Fruit fly (Drosophila melanogaster): ENCODE measurements around the gene AANATL2.

The AANATL2 gene

DNA sequence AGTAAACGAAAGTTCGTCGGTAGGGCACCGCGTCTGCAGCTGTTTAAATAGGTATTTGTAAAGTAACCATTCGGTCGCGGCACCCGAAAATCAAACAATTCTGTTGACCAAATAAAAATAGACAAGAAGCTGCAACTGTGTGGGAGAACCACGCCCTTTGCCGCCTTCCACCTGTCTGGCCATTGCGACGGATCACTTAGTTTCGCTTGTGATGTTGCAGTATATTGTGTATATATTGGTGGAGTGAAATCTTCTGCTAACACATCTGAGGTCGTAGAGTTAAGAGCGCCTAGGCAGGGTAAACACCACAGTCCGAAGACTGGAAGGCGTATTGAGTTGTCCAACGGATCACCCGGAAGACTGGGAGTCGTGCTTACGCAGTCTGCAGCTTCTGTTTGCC, 27.7 kb downstream of the AANATL2 start (continued):
- TF ChIP-seq D (optimal IDR thresholded peaks at IDR 0.05) (no peak), D (GFP tag; optimal IDR thresholded peaks at IDR 0.05) (peak; percentile 43), CG31224 (GFP tag; IDR thresholded peaks at IDR 0.05) (no peak), Trl (optimal IDR thresholded peaks at IDR 0.05) (no peak), Trl (GFP tag; optimal IDR thresholded peaks at IDR 0.05) (peak; percentile 4), ci (GFP tag; IDR thresholded peaks at IDR 0.05) (peak; percentile 45; the same call in 1 of the 3 replicates), fd96Cb (tag; optimal IDR thresholded peaks at IDR 0.05) (peak; percentile 17), CG18619 (GFP tag; optimal IDR thresholded peaks at IDR 0.05) (no peak), Dip3 (GFP tag; optimal IDR thresholded peaks at IDR 0.05) (no peak), Sox100B (GFP tag; optimal IDR thresholded peaks at IDR 0.05) (peak; percentile 61), MESR4 (GFP tag; optimal IDR thresholded peaks at IDR 0.05) (no peak), CG3407 (GFP tag; optimal IDR thresholded peaks at IDR 0.05) (peak; percentile 71), NfI (GFP tag; optimal IDR thresholded peaks at IDR 0.05) (no peak), pnt (GFP tag; optimal IDR thresholded peaks at IDR 0.05) (no peak), HHEX (GFP tag; optimal IDR thresholded peaks at IDR 0.05) (peak; percentile 49), CG1603 (tag; optimal IDR thresholded peaks at IDR 0.05) (peak; percentile 56), GATAe (GFP tag; conservative IDR thresholded peaks at IDR 0.05) (no peak), CG16779 (GFP tag; IDR thresholded peaks at IDR 0.05) (no peak), CTCF (GFP tag; optimal IDR thresholded peaks at IDR 0.05) (peak; percentile 22), aop (GFP tag; IDR thresholded peaks at IDR 0.05) (no peak), CG15011 (GFP tag; optimal IDR thresholded peaks at IDR 0.05) (peak; percentile 45), Nf-YA (GFP tag; IDR thresholded peaks at IDR 0.05) (no peak), CG10267 (tag; optimal IDR thresholded peaks at IDR 0.05) (peak; percentile 5), ap (GFP tag; IDR thresholded peaks at IDR 0.05) (no peak), CG9727 (GFP tag; optimal IDR thresholded peaks at IDR 0.05) (peak; percentile 26), en (GFP tag; optimal IDR thresholded peaks at IDR 0.05) (no peak), CG33557 (GFP tag; optimal IDR thresholded peaks at IDR 0.05) (peak; percentile 78), CG10209 (GFP tag; optimal IDR thresholded peaks at IDR 0.05) (peak; percentile 52), wek (GFP tag; optimal IDR thresholded peaks at IDR 0.05) (peak; percentile 65), CG11504 (tag; optimal IDR thresholded peaks at IDR 0.05) (peak; percentile 32), CG7556 (GFP tag; optimal IDR thresholded peaks at IDR 0.05) (peak; percentile 29), inv (GFP tag; IDR thresholded peaks at IDR 0.05; ENCODE audit: partially characterized antibody) (no peak), kah (GFP tag; optimal IDR thresholded peaks at IDR 0.05) (no peak), CG12104 (GFP tag; optimal IDR thresholded peaks at IDR 0.05) (peak; percentile 45), CG5953 (GFP tag; IDR thresholded peaks at IDR 0.05) (no peak), Sry-β (GFP tag; optimal IDR thresholded peaks at IDR 0.05) (peak; percentile 43), vfl (GFP tag; optimal IDR thresholded peaks at IDR 0.05) (no peak), CG17568 (GFP tag; optimal IDR thresholded peaks at IDR 0.05) (peak; percentile 50), CG6813 (GFP tag; optimal IDR thresholded peaks at IDR 0.05) (peak; percentile 66), Camta (GFP tag; optimal IDR thresholded peaks at IDR 0.05) (no peak), nau (GFP tag; optimal IDR thresholded peaks at IDR 0.05) (peak; percentile 69), Ravus (GFP tag; IDR thresholded peaks at IDR 0.05) (no peak), lab (GFP tag; optimal IDR thresholded peaks at IDR 0.05) (peak; percentile 52), CG18764 (GFP tag; optimal IDR thresholded peaks at IDR 0.05) (peak; percentile 16), bab2 (GFP tag; optimal IDR thresholded peaks at IDR 0.05) (peak; percentile 5), toy (GFP tag; IDR thresholded peaks at IDR 0.05) (no peak), CG1529 (GFP tag; optimal IDR thresholded peaks at IDR 0.05) (peak; percentile 56), org-1 (GFP tag; optimal IDR thresholded peaks at IDR 0.05) (peak; percentile 19), tna (GFP tag; IDR thresholded peaks at IDR 0.05; ENCODE audit: partially characterized antibody) (no peak), CG3847 (GFP tag; IDR thresholded peaks at IDR 0.05) (no peak), zen (tag; optimal IDR thresholded peaks at IDR 0.05) (no peak), CG31365 (tag; optimal IDR thresholded peaks at IDR 0.05) (peak; percentile 41)

Measured in whole organism, embryonic.